Worm (Caenorhabditis elegans) whole organism, midembryonic: Measurements from ENCODE around the gene clec-147.

Experiments
- T22C8.4 ChIP-seq: fragments of 200-800 bp; sonication (Bioruptor generic); IDR thresholded peaks from 2 replicates; pipeline ENCODE4 v1.3.6; 2022; ENCODE audit warnings: missing genetic modification characterization, missing compliant biosample characterization
- cog-1 ChIP-seq: sonication (generic microtip); optimal IDR thresholded peaks from 2 replicates; lab custom pipeline; 2016; ENCODE audit warnings: missing genetic modification characterization, missing compliant biosample characterization
- flt-1 ChIP-seq: fragments of 200-800 bp; sonication (Bioruptor generic); IDR thresholded peaks from 2 replicates; pipeline ENCODE4 v1.3.6; 2022; ENCODE audit warnings: missing genetic modification characterization, missing compliant biosample characterization
- klf-2 ChIP-seq: fragments of 200-800 bp; sonication (Bioruptor generic); conservative IDR thresholded peaks from 2 replicates; pipeline ENCODE4 v1.3.6; 2022; ENCODE audit warnings: missing genetic modification reagents, missing genetic modification characterization, missing compliant biosample characterization
- med-1 ChIP-seq: sonication (generic microtip); optimal IDR thresholded peaks from 2 replicates; lab custom pipeline; 2017; ENCODE audit warnings: missing genetic modification characterization, mild to moderate bottlenecking, missing compliant biosample characterization, antibody characterized with exemption, missing genetic modification reagents; ENCODE audit not compliant: insufficient read depth
- ref-1 ChIP-seq: fragments of 200-800 bp; sonication (Bioruptor generic); conservative IDR thresholded peaks from 2 replicates; pipeline ENCODE4 v1.3.6; 2022; ENCODE audit warnings: missing genetic modification reagents, missing genetic modification characterization, missing compliant biosample characterization
- tab-1 ChIP-seq: fragments of 200-800 bp; sonication (Bioruptor generic); IDR thresholded peaks from 2 replicates; pipeline ENCODE4 v1.3.6; 2022; ENCODE audit warnings: missing genetic modification characterization, missing compliant biosample characterization
- ztf-23 ChIP-seq: fragments of 200-800 bp; sonication (Bioruptor generic); IDR thresholded peaks from 2 replicates; pipeline ENCODE4 v1.3.6; 2022; ENCODE audit warnings: missing genetic modification reagents, missing genetic modification characterization, missing compliant biosample characterization
- ztf-29 ChIP-seq: fragments of 200-800 bp; sonication (Bioruptor generic); IDR thresholded peaks from 2 replicates; pipeline ENCODE4 v1.3.6; 2022; ENCODE audit warnings: missing genetic modification reagents, missing genetic modification characterization, missing compliant biosample characterization

The clec-147 gene

DNA sequence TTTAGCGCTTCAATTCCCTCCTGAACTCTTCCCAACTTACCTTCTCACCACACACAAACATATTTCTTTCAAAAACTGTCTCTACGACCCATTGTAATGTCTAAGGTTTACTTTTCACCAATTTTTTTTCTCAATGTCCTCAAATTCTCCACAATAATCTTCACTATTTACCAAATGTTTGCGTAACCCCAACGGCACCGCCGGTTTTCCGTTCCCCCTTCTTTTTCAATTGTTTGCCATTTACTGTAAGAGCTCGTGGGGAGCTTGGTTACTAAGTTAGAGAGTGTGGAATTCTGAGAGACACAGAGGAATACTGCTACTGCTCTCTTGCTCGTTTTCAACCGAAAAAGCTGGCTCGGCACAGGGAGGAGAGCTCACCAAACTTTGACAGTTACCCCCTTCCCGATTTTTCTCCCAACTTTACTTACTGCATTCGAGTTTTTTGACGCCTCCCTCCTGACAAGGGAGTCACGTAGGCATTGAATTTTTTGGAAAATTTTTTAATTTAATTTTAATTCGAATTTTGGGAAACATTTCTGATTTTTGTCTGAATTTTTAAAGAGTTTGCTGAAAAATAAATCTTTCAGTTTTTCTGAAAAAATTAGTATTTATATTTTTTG is 33.0 kb upstream of the clec-147 start:
- TF ChIP-seq flt-1 (GFP tag; lab: Robert Waterston, UW), result no peak
- TF ChIP-seq klf-2 (GFP tag; lab: Robert Waterston, UW), result no peak
- no peak for TF ChIP-seq ztf-23 (GFP tag; lab: Robert Waterston, UW)
- TF ChIP-seq ref-1, result no peak
- no peak for TF ChIP-seq tab-1 (GFP tag; lab: Robert Waterston, UW)
- TF ChIP-seq T22C8.4, result no peak
- TF ChIP-seq med-1 (GFP tag; lab: Kevin White, UChicago), result no peak
- no peak for TF ChIP-seq cog-1 (tag; lab: Kevin White, UChicago)
- no peak for TF ChIP-seq ztf-29 (GFP tag; lab: Robert Waterston, UW)

ce11 chrII:14569322-14569721 is 31.7 kb upstream of the clec-147 start:
- TF ChIP-seq med-1 (GFP tag; lab: Kevin White, UChicago), result no peak
- no peak for TF ChIP-seq tab-1 (GFP tag; lab: Robert Waterston, UW)
- no peak for TF ChIP-seq ztf-23 (GFP tag; lab: Robert Waterston, UW)
- no peak for TF ChIP-seq T22C8.4
- no peak for TF ChIP-seq flt-1 (GFP tag; lab: Robert Waterston, UW)
- no peak for TF ChIP-seq cog-1 (tag; lab: Kevin White, UChicago)
- no peak for TF ChIP-seq ztf-29 (GFP tag; lab: Robert Waterston, UW)
- TF ChIP-seq klf-2 (GFP tag; lab: Robert Waterston, UW), result no peak
- no peak for TF ChIP-seq ref-1

ce11 chrII:14567811-14568210 is 30.2 kb upstream of the clec-147 start:
- TF ChIP-seq ztf-23 (GFP tag; lab: Robert Waterston, UW) (0 out of 2 replicates have a peak, but pooled peaks have one; percentile 41), ref-1 (no peak)

ce11 chrII:14561549-14562115 is 24.0 kb upstream of the clec-147 start, which contains the start of gene mog-4:
TSS of gene mog-4 (minus strand) at chrII:14561599.
- peak; percentile 74 for TF ChIP-seq ztf-29 (GFP tag; lab: Robert Waterston, UW)
- TF ChIP-seq klf-2 (GFP tag; lab: Robert Waterston, UW), result peak; percentile 79
- TF ChIP-seq cog-1 (tag; lab: Kevin White, UChicago), result peak; percentile 61
- TF ChIP-seq ztf-23 (GFP tag; lab: Robert Waterston, UW), result peak; percentile 92
- peak; percentile 91 for TF ChIP-seq flt-1 (GFP tag; lab: Robert Waterston, UW)

ce11 chrII:14555019-14555418 is 17.4 kb upstream of the clec-147 start:
- TF ChIP-seq flt-1 (GFP tag; lab: Robert Waterston, UW), result no peak
- TF ChIP-seq cog-1 (tag; lab: Kevin White, UChicago), result no peak
- no peak for TF ChIP-seq ref-1
- no peak for TF ChIP-seq klf-2 (GFP tag; lab: Robert Waterston, UW)
- TF ChIP-seq T22C8.4, result no peak
- TF ChIP-seq med-1 (GFP tag; lab: Kevin White, UChicago), result no peak
- TF ChIP-seq ztf-29 (GFP tag; lab: Robert Waterston, UW), result no peak
- TF ChIP-seq tab-1 (GFP tag; lab: Robert Waterston, UW), result no peak
- TF ChIP-seq ztf-23 (GFP tag; lab: Robert Waterston, UW), result no peak

DNA sequence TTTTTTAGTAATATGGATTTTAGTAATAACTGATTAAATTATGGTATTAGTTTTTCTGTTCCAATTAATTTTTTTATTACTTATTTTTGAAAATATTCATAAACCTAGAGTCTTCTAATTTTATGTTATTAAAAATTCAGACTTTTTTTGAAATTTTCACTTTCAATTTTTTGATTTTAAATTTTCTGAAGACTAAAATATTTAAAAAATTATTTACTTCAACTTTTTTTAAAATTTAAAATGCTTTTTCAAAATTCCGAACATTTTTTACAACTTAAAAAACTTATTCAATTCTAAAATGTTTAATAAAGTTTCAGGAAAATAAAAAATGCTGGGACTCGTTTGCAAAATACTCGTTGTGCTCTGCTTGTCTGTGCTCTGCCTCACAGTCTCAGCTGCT is 13.0 kb upstream of the clec-147 start, which contains the start of gene nlp-41:
Gene nlp-41, plus strand, starts transcription at position 301 of the 400 bp plus-strand sequence.
- no peak for TF ChIP-seq med-1 (GFP tag; lab: Kevin White, UChicago)
- TF ChIP-seq tab-1 (GFP tag; lab: Robert Waterston, UW), result no peak
- no peak for TF ChIP-seq cog-1 (tag; lab: Kevin White, UChicago)
- TF ChIP-seq ztf-23 (GFP tag; lab: Robert Waterston, UW), result no peak
- no peak for TF ChIP-seq flt-1 (GFP tag; lab: Robert Waterston, UW)
- TF ChIP-seq ztf-29 (GFP tag; lab: Robert Waterston, UW), result no peak
- TF ChIP-seq klf-2 (GFP tag; lab: Robert Waterston, UW), result no peak
- no peak for TF ChIP-seq ref-1

- TF ChIP-seq flt-1 (GFP tag; lab: Robert Waterston, UW) (no peak), ref-1 (no peak), ztf-23 (GFP tag; lab: Robert Waterston, UW) (no peak), klf-2 (GFP tag; lab: Robert Waterston, UW) (no peak), med-1 (GFP tag; lab: Kevin White, UChicago) (no peak), cog-1 (tag; lab: Kevin White, UChicago) (no peak), T22C8.4 (no peak), ztf-29 (GFP tag; lab: Robert Waterston, UW) (no peak), tab-1 (GFP tag; lab: Robert Waterston, UW) (no peak)
These were observed 11.1 kb upstream of the clec-147 start, which contains the start of gene gcy-29 for ce11 chrII:14548691-14549090. TSS of gene gcy-29 (minus strand) at chrII:14548791.

DNA sequence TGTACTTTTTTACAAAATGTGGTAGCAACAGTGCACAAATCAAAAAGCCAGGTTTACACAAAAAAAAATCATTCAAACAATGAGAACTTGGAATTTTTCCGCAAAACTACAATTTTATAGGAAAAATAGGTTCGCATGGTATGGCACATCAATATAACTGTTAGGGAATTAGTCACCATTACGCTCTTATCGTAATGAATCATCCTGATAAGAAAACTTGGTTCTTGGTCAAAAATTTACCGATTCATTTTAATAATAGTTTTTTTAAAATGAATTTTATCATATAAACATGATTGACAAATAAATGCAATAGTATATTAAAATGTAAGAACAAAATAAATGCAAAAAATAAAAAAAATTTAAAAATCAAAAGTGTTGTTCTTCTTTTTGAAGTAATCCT is 2.9 kb upstream of the clec-147 start:
- TF ChIP-seq T22C8.4 (no peak), ztf-29 (GFP tag; lab: Robert Waterston, UW) (no peak), ref-1 (no peak), tab-1 (GFP tag; lab: Robert Waterston, UW) (no peak), ztf-23 (GFP tag; lab: Robert Waterston, UW) (no peak), cog-1 (tag; lab: Kevin White, UChicago) (no peak), med-1 (GFP tag; lab: Kevin White, UChicago) (no peak), klf-2 (GFP tag; lab: Robert Waterston, UW) (no peak), flt-1 (GFP tag; lab: Robert Waterston, UW) (no peak)

- TF ChIP-seq klf-2 (GFP tag; lab: Robert Waterston, UW), result no peak
- TF ChIP-seq T22C8.4, result no peak
- TF ChIP-seq ref-1, result no peak
- TF ChIP-seq flt-1 (GFP tag; lab: Robert Waterston, UW), result no peak
- no peak for TF ChIP-seq tab-1 (GFP tag; lab: Robert Waterston, UW)
- TF ChIP-seq ztf-29 (GFP tag; lab: Robert Waterston, UW), result no peak
- no peak for TF ChIP-seq ztf-23 (GFP tag; lab: Robert Waterston, UW)
- no peak for TF ChIP-seq cog-1 (tag; lab: Kevin White, UChicago)
- TF ChIP-seq med-1 (GFP tag; lab: Kevin White, UChicago), result no peak
These were observed 3.6 kb downstream of the clec-147 start, which contains the start of gene C04H5.1 for ce11 chrII:14534000-14534399. TSS of gene C04H5.1 (plus strand) at chrII:14534300.
